Fruit fly (Drosophila melanogaster) whole organism, embryonic: ENCODE results near the gene CG15880.
A peak's percentile ranks its signal among the peaks of the same experiment; 100 is the strongest.

Source experiments
- Blimp-1 ChIP-seq: fragments of 200-800 bp; sonication (Bioruptor generic); optimal IDR thresholded peaks from 3 replicates; lab custom pipeline; 2018; ENCODE audit warnings: missing biosample characterization, missing genetic modification characterization, mild to moderate bottlenecking, moderate library complexity, missing genetic modification reagents
- CG10321 ChIP-seq: fragments of 200-800 bp; sonication (Bioruptor generic); IDR thresholded peaks from 2 replicates; pipeline ENCODE4 v1.3.6; 2022; ENCODE audit warnings: missing biosample characterization, missing genetic modification characterization
- CG11093 ChIP-seq: fragments of 200-800 bp; sonication (Bioruptor generic); IDR thresholded peaks from 3 replicates; pipeline ENCODE4 v1.3.6; 2022; ENCODE audit warnings: missing biosample characterization, missing genetic modification characterization
- CG11696 ChIP-seq: fragments of 200-800 bp; sonication (Bioruptor generic); IDR thresholded peaks from 2 replicates; pipeline ENCODE4 v1.3.6; 2022; ENCODE audit warnings: missing biosample characterization, missing genetic modification characterization
- CG12155 ChIP-seq: fragments of 200-800 bp; sonication (Bioruptor generic); optimal IDR thresholded peaks from 3 replicates; lab custom pipeline; 2016; ENCODE audit warnings: missing biosample characterization, missing genetic modification characterization
- CG14667 ChIP-seq: fragments of 200-800 bp; sonication (Bioruptor generic); IDR thresholded peaks from 2 replicates; pipeline ENCODE4 v1.3.6; 2022; ENCODE audit warnings: missing biosample characterization, missing genetic modification characterization
- CG14710 ChIP-seq: fragments of 200-800 bp; sonication (Bioruptor generic); optimal IDR thresholded peaks from 3 replicates; lab custom pipeline; 2019; ENCODE audit warnings: missing biosample characterization, mild to moderate bottlenecking, missing genetic modification characterization, moderate library complexity
- CG16863 ChIP-seq: fragments of 200-800 bp; sonication (Bioruptor generic); optimal IDR thresholded peaks from 3 replicates; lab custom pipeline; 2016; ENCODE audit warnings: missing biosample characterization, missing genetic modification characterization
- CG18619 ChIP-seq: fragments of 200-800 bp; sonication (Bioruptor generic); optimal IDR thresholded peaks from 3 replicates; lab custom pipeline; 2017; ENCODE audit warnings: missing biosample characterization, mild to moderate bottlenecking, missing genetic modification characterization
- CG2129 ChIP-seq: fragments of 200-800 bp; sonication (Bioruptor generic); IDR thresholded peaks from 2 replicates; pipeline ENCODE4 v1.3.6; 2022; ENCODE audit warnings: missing biosample characterization, missing genetic modification characterization; ENCODE audit not compliant: partially characterized antibody
- CG32532 ChIP-seq: fragments of 200-800 bp; sonication (Bioruptor generic); IDR thresholded peaks from 2 replicates; pipeline ENCODE4 v1.3.6; 2022; ENCODE audit warnings: missing biosample characterization, missing genetic modification characterization
- CG32772 ChIP-seq: fragments of 200-800 bp; sonication (Bioruptor generic); IDR thresholded peaks from 2 replicates; pipeline ENCODE4 v1.3.6; 2022; ENCODE audit warnings: missing biosample characterization, missing genetic modification characterization
- CG3281 ChIP-seq: fragments of 200-800 bp; sonication (Bioruptor generic); optimal IDR thresholded peaks from 3 replicates; lab custom pipeline; 2017; ENCODE audit warnings: missing biosample characterization, mild to moderate bottlenecking, missing genetic modification characterization
- CG33557 ChIP-seq: fragments of 200-800 bp; sonication (Bioruptor generic); optimal IDR thresholded peaks from 2 replicates; lab custom pipeline; 2019; ENCODE audit warnings: missing biosample characterization, mild to moderate bottlenecking, missing genetic modification characterization, moderate library complexity
- CG34224 ChIP-seq: fragments of 200-800 bp; sonication (Bioruptor generic); IDR thresholded peaks from 3 replicates; pipeline ENCODE4 v1.3.6; 2022; ENCODE audit warnings: missing biosample characterization, missing genetic modification characterization; ENCODE audit not compliant: partially characterized antibody
- CG4820 ChIP-seq: fragments of 200-800 bp; sonication (Bioruptor generic); optimal IDR thresholded peaks from 3 replicates; lab custom pipeline; 2016; ENCODE audit warnings: missing biosample characterization, missing genetic modification characterization
- CG6765 ChIP-seq: fragments of 200-800 bp; sonication (Bioruptor generic); optimal IDR thresholded peaks from 3 replicates; lab custom pipeline; 2017; ENCODE audit warnings: missing biosample characterization, mild to moderate bottlenecking, missing genetic modification characterization
- CG6854 ChIP-seq: fragments of 200-800 bp; sonication (Bioruptor generic); optimal IDR thresholded peaks from 3 replicates; lab custom pipeline; 2017; ENCODE audit warnings: missing biosample characterization, mild to moderate bottlenecking, missing genetic modification characterization
- CG7357 ChIP-seq: fragments of 200-800 bp; sonication (Bioruptor generic); IDR thresholded peaks from 3 replicates; pipeline ENCODE4 v1.3.6; 2022; ENCODE audit warnings: missing biosample characterization, missing genetic modification characterization
- CG9437 ChIP-seq: fragments of 200-800 bp; sonication (Bioruptor generic); optimal IDR thresholded peaks from 2 replicates; lab custom pipeline; 2018; ENCODE audit warnings: missing biosample characterization, mild to moderate bottlenecking, missing genetic modification characterization
- CG9797 ChIP-seq: fragments of 200-800 bp; sonication (Bioruptor generic); optimal IDR thresholded peaks from 3 replicates; lab custom pipeline; 2018; ENCODE audit warnings: missing biosample characterization, mild to moderate bottlenecking, missing genetic modification characterization
- CTCF ChIP-seq: fragments of 200-800 bp; sonication (Bioruptor generic); optimal IDR thresholded peaks from 2 replicates; lab custom pipeline; 2017; ENCODE audit warnings: missing biosample characterization, mild to moderate bottlenecking, missing genetic modification characterization, moderate library complexity
- E2f1 ChIP-seq: fragments of 200-800 bp; sonication (Bioruptor generic); IDR thresholded peaks from 2 replicates; pipeline ENCODE4 v1.3.6; 2022; ENCODE audit warnings: missing biosample characterization, missing genetic modification characterization
- Ets65A ChIP-seq: fragments of 200-800 bp; sonication (Bioruptor generic); peaks from one replicate; lab custom pipeline; 2016; ENCODE audit warnings: missing biosample characterization, missing genetic modification characterization
- Hmr ChIP-seq: fragments of 200-800 bp; sonication (Bioruptor generic); optimal IDR thresholded peaks from 3 replicates; lab custom pipeline; 2017; ENCODE audit warnings: mild to moderate bottlenecking, missing biosample characterization, missing genetic modification reagents, missing genetic modification characterization
- Mes4 ChIP-seq: fragments of 200-800 bp; sonication (Bioruptor generic); optimal IDR thresholded peaks from 2 replicates; lab custom pipeline; 2016; ENCODE audit warnings: missing biosample characterization, missing genetic modification characterization
- Pdp1 ChIP-seq, 2 experiments: fragments of 200-800 bp; sonication (Bioruptor generic); optimal IDR thresholded peaks; 3 replicates each; lab custom pipeline; 2016; ENCODE audit warnings: missing biosample characterization in 2 of 2, missing genetic modification characterization in 2 of 2, mild to moderate bottlenecking in 1 of 2, moderate library complexity in 1 of 2
- Six4 ChIP-seq: fragments of 200-800 bp; sonication (Bioruptor generic); optimal IDR thresholded peaks from 2 replicates; lab custom pipeline; 2016; ENCODE audit warnings: missing biosample characterization, missing genetic modification characterization
- Vsx1 ChIP-seq: fragments of 200-800 bp; sonication (Bioruptor generic); optimal IDR thresholded peaks from 2 replicates; lab custom pipeline; 2017; ENCODE audit warnings: missing biosample characterization, mild to moderate bottlenecking, missing genetic modification characterization, missing genetic modification reagents
- chm ChIP-seq: fragments of 200-800 bp; sonication (Bioruptor generic); IDR thresholded peaks from 2 replicates; pipeline ENCODE4 v1.3.6; 2022; ENCODE audit warnings: missing biosample characterization, missing genetic modification characterization
- chn ChIP-seq: fragments of 200-800 bp; sonication (Bioruptor generic); optimal IDR thresholded peaks from 2 replicates; lab custom pipeline; 2016; ENCODE audit warnings: missing biosample characterization, missing genetic modification characterization
- corto ChIP-seq: fragments of 200-800 bp; sonication (Bioruptor generic); optimal IDR thresholded peaks from 2 replicates; lab custom pipeline; 2016; ENCODE audit warnings: missing biosample characterization, mild to moderate bottlenecking, missing genetic modification characterization, moderate library complexity
- da ChIP-seq: fragments of 200-800 bp; sonication (Bioruptor generic); optimal IDR thresholded peaks from 2 replicates; lab custom pipeline; 2016; ENCODE audit warnings: missing biosample characterization, missing genetic modification characterization
- dm ChIP-seq: fragments of 200-800 bp; sonication (Bioruptor generic); optimal IDR thresholded peaks from 3 replicates; lab custom pipeline; 2016; ENCODE audit warnings: missing biosample characterization, missing genetic modification characterization
- exex ChIP-seq: fragments of 200-800 bp; sonication (Bioruptor generic); optimal IDR thresholded peaks from 4 replicates; lab custom pipeline; 2018; ENCODE audit warnings: missing biosample characterization, mild to moderate bottlenecking, missing genetic modification characterization, moderate library complexity
- fd3F ChIP-seq: fragments of 200-800 bp; sonication (Bioruptor generic); optimal IDR thresholded peaks from 2 replicates; lab custom pipeline; 2018; ENCODE audit warnings: missing biosample characterization, mild to moderate bottlenecking, missing genetic modification characterization, moderate library complexity
- fd64A ChIP-seq: fragments of 200-800 bp; sonication (Bioruptor generic); optimal IDR thresholded peaks from 3 replicates; lab custom pipeline; 2018; ENCODE audit warnings: missing biosample characterization, mild to moderate bottlenecking, missing genetic modification characterization
- ham ChIP-seq: fragments of 200-800 bp; sonication (Bioruptor generic); IDR thresholded peaks from 2 replicates; pipeline ENCODE4 v1.3.6; 2022; ENCODE audit warnings: missing biosample characterization, missing genetic modification characterization
- mam ChIP-seq: fragments of 200-800 bp; sonication (Bioruptor generic); optimal IDR thresholded peaks from 3 replicates; lab custom pipeline; 2016; ENCODE audit warnings: missing biosample characterization, missing genetic modification characterization
- mirr ChIP-seq: fragments of 200-800 bp; sonication (Bioruptor generic); optimal IDR thresholded peaks from 3 replicates; lab custom pipeline; 2018; ENCODE audit warnings: missing biosample characterization, mild to moderate bottlenecking, missing genetic modification characterization
- oc ChIP-seq: fragments of 200-800 bp; sonication (Bioruptor generic); optimal IDR thresholded peaks from 2 replicates; lab custom pipeline; 2018; ENCODE audit warnings: missing biosample characterization, mild to moderate bottlenecking, missing genetic modification characterization, moderate library complexity
- org-1 ChIP-seq: fragments of 200-800 bp; sonication (Bioruptor generic); optimal IDR thresholded peaks from 2 replicates; lab custom pipeline; 2017; ENCODE audit warnings: missing biosample characterization, missing genetic modification characterization
- pita ChIP-seq: fragments of 200-800 bp; sonication (Bioruptor generic); optimal IDR thresholded peaks from 2 replicates; lab custom pipeline; 2017; ENCODE audit warnings: missing biosample characterization, mild to moderate bottlenecking, missing genetic modification characterization
- ranshi ChIP-seq: fragments of 200-800 bp; sonication (Bioruptor generic); IDR thresholded peaks from 2 replicates; pipeline ENCODE4 v1.3.6; 2022; ENCODE audit warnings: missing biosample characterization, missing genetic modification characterization
- so ChIP-seq: fragments of 200-800 bp; sonication (Bioruptor generic); IDR thresholded peaks from 3 replicates; pipeline ENCODE4 v1.3.6; 2022; ENCODE audit warnings: missing biosample characterization, missing genetic modification characterization
- sqz ChIP-seq: fragments of 200-800 bp; sonication (Bioruptor generic); optimal IDR thresholded peaks from 3 replicates; lab custom pipeline; 2018; ENCODE audit warnings: missing biosample characterization, mild to moderate bottlenecking, missing genetic modification characterization
- toy ChIP-seq: fragments of 200-800 bp; sonication (Bioruptor generic); IDR thresholded peaks from 2 replicates; pipeline ENCODE4 v1.3.6; 2022; ENCODE audit warnings: missing biosample characterization, missing genetic modification characterization
- trem ChIP-seq: fragments of 200-800 bp; optimal IDR thresholded peaks from 3 replicates; lab custom pipeline; 2019; ENCODE audit warnings: missing biosample characterization, mild to moderate bottlenecking, missing genetic modification characterization, moderate library complexity
- usp ChIP-seq: fragments of >200 bp; optimal IDR thresholded peaks from 2 replicates; lab custom pipeline; 2017; ENCODE audit warnings: missing biosample characterization, missing genetic modification characterization
- wdn ChIP-seq: fragments of 200-800 bp; sonication (Bioruptor generic); IDR thresholded peaks from 2 replicates; pipeline ENCODE4 v1.3.6; 2022; ENCODE audit warnings: missing biosample characterization, missing genetic modification characterization

CG15880 gene

DNA sequence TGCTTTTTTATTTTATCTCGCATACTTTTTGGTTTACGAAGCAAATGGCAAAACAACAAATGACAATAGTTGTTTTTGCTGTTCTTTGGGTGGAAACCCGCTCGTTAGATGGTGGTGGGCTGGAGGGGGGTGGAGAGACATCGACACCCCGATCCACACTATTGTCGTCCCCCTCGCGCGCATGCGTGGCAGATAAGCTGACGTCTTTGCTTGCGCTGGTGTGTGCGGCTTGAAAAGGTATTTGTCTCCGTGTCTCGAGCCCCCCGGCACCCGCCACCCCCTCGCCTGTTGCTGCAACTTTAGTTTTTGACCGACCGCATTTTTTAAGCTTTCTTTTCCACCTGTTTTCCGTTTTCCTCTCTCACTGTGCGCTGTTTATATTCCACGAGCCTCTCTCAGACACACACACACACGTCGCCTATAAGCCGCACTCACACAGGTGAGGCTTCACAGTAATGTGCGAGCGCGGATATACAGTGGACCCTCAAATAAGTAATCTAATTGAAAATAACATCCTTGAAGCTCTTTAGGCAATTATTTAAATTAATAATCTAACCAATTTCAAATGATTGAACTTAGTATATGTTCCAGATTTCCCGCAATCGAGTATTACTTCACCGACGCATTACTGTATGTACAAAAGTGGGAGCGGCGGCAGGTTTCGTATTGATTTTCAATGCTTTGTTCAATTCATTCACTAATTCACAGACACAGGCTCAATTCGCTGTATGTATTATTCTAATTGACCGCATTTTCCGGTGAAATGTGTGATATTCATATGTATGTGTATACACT lies 49.4 kb upstream of the CG15880 start (continued):
- peak; percentile 89 for TF ChIP-seq CG12155
- peak; percentile 94 for TF ChIP-seq ranshi (GFP tag; lab: Robert Waterston, UW)
- no peak for TF ChIP-seq pita (GFP tag; lab: Kevin White, UChicago)
- peak; percentile 94 for TF ChIP-seq chm
- TF ChIP-seq CG3281 (GFP tag; lab: Kevin White, UChicago) = peak; percentile 89
- peak; percentile 92 for TF ChIP-seq Hmr
- TF ChIP-seq CG33557 = peak; percentile 89
- TF ChIP-seq CG6765 (GFP tag; lab: Kevin White, UChicago) = peak; percentile 81
- no peak for TF ChIP-seq usp
- TF ChIP-seq CG32532 (GFP tag; lab: Robert Waterston, UW) = peak; percentile 97
- peak; percentile 89 for TF ChIP-seq CG4820 (GFP tag; lab: Kevin White, UChicago)
- TF ChIP-seq dm (GFP tag; lab: Kevin White, UChicago) = peak; percentile 75
- TF ChIP-seq da (GFP tag; lab: Kevin White, UChicago) = no peak
- TF ChIP-seq so (GFP tag; lab: Robert Waterston, UW) = peak; percentile 93
- peak; percentile 76; the same call in 1 of the 2 replicates for TF ChIP-seq ham
- TF ChIP-seq E2f1 (GFP tag; lab: Robert Waterston, UW) = peak; percentile 96
- peak; percentile 94 for TF ChIP-seq CG11093 (GFP tag; lab: Robert Waterston, UW)
- TF ChIP-seq CG10321 (GFP tag; lab: Robert Waterston, UW) = peak; percentile 95
- TF ChIP-seq CG34224 = no peak
- peak; percentile 91 for TF ChIP-seq wdn (GFP tag; lab: Robert Waterston, UW)
- peak; percentile 86 for TF ChIP-seq Blimp-1
- TF ChIP-seq oc = peak; percentile 89
- TF ChIP-seq toy = peak; percentile 90
- TF ChIP-seq CG11696 (GFP tag; lab: Robert Waterston, UW) = peak; percentile 88
- peak; percentile 78 for TF ChIP-seq CG6854 (GFP tag; lab: Kevin White, UChicago)
- peak; percentile 81 for TF ChIP-seq Six4 (GFP tag; lab: Kevin White, UChicago)
- TF ChIP-seq fd3F (GFP tag; lab: Kevin White, UChicago) = peak; percentile 91
- TF ChIP-seq CG18619 (GFP tag; lab: Kevin White, UChicago) = peak; percentile 87
- TF ChIP-seq CG2129 (GFP tag; lab: Robert Waterston, UW) = no peak
- TF ChIP-seq CG14710 (tag; lab: Kevin White, UChicago) = peak; percentile 83
- peak; percentile 46 for TF ChIP-seq Vsx1 (GFP tag; lab: Kevin White, UChicago)
- TF ChIP-seq mam (GFP tag; lab: Kevin White, UChicago) = peak; percentile 95
- TF ChIP-seq fd64A (GFP tag; lab: Kevin White, UChicago) = peak; percentile 71
- TF ChIP-seq Pdp1 (GFP tag; optimal IDR thresholded peaks at IDR 0.05; lab: Kevin White, UChicago) = peak; percentile 91 to 94
- TF ChIP-seq CTCF = peak; percentile 29
- TF ChIP-seq CG14667 = peak; percentile 89
- TF ChIP-seq mirr (GFP tag; lab: Kevin White, UChicago) = peak; percentile 91
- TF ChIP-seq Ets65A (GFP tag; lab: Kevin White, UChicago) = peak; percentile 99
- TF ChIP-seq corto (GFP tag; lab: Kevin White, UChicago) = peak; percentile 89
- peak; percentile 90 for TF ChIP-seq CG16863 (GFP tag; lab: Kevin White, UChicago)
- peak; percentile 92 for TF ChIP-seq CG32772 (GFP tag; lab: Robert Waterston, UW)
- TF ChIP-seq chn (GFP tag; lab: Kevin White, UChicago) = peak; percentile 85
- TF ChIP-seq trem (tag; lab: Kevin White, UChicago) = peak; percentile 62
- peak; percentile 69 for TF ChIP-seq exex (tag; lab: Kevin White, UChicago)
- TF ChIP-seq CG7357 (GFP tag; lab: Robert Waterston, UW) = peak; percentile 84
- peak; percentile 83 for TF ChIP-seq Mes4
- TF ChIP-seq CG9437 (GFP tag; lab: Kevin White, UChicago) = peak; percentile 76
- TF ChIP-seq CG9797 = peak; percentile 7
- peak; percentile 80 for TF ChIP-seq sqz (GFP tag; lab: Kevin White, UChicago)
- peak; percentile 89 for TF ChIP-seq org-1 (GFP tag; lab: Kevin White, UChicago)
